Fruit fly (Drosophila melanogaster) whole organism, embryonic: ENCODE measurements around the gene Nrd1.
A peak's percentile ranks its signal among the peaks of the same experiment; 100 is the strongest.

Experiments
- Abd-B ChIP-seq: fragments of 200-800 bp; sonication (Bioruptor generic); optimal IDR thresholded peaks from 2 replicates; lab custom pipeline; 2018; ENCODE audit warnings: missing biosample characterization, mild to moderate bottlenecking, missing genetic modification characterization, moderate library complexity
- Awh ChIP-seq: fragments of 200-800 bp; sonication (Bioruptor generic); IDR thresholded peaks from 2 replicates; pipeline ENCODE4, ENCODE4 v1.3.6; 2022; ENCODE audit warnings: missing biosample characterization, missing genetic modification characterization
- B-H1 ChIP-seq: fragments of 200-800 bp; sonication (Bioruptor generic); IDR thresholded peaks from 3 replicates; pipeline ENCODE4 v1.3.6; 2022; ENCODE audit warnings: missing biosample characterization, missing genetic modification characterization
- BEAF-32 ChIP-seq: fragments of 200-800 bp; sonication (Bioruptor generic); optimal IDR thresholded peaks from 3 replicates; lab custom pipeline; 2017; ENCODE audit warnings: missing biosample characterization, missing genetic modification characterization, mild to moderate bottlenecking, moderate library complexity, missing genetic modification reagents
- BtbVII ChIP-seq: fragments of 200-800 bp; sonication (Bioruptor generic); optimal IDR thresholded peaks from 3 replicates; lab custom pipeline; 2017; ENCODE audit warnings: missing biosample characterization, mild to moderate bottlenecking, missing genetic modification characterization
- CG13296 ChIP-seq: fragments of 200-800 bp; sonication (Bioruptor generic); optimal IDR thresholded peaks from 3 replicates; lab custom pipeline; 2018; ENCODE audit warnings: missing biosample characterization, mild to moderate bottlenecking, missing genetic modification characterization
- CG14667 ChIP-seq: fragments of 200-800 bp; sonication (Bioruptor generic); IDR thresholded peaks from 2 replicates; pipeline ENCODE4 v1.3.6; 2022; ENCODE audit warnings: missing biosample characterization, missing genetic modification characterization
- CG14860 ChIP-seq: fragments of 200-800 bp; sonication (Bioruptor generic); IDR thresholded peaks from 3 replicates; pipeline ENCODE4 v1.3.6; 2022; ENCODE audit warnings: missing biosample characterization, missing genetic modification characterization; ENCODE audit not compliant: partially characterized antibody
- CG14965 ChIP-seq: fragments of 200-800 bp; sonication (Bioruptor generic); optimal IDR thresholded peaks from 2 replicates; lab custom pipeline; 2016; ENCODE audit warnings: missing biosample characterization, missing genetic modification characterization, borderline replicate concordance
- CG15696 ChIP-seq: fragments of 200-800 bp; sonication (Bioruptor generic); optimal IDR thresholded peaks from 2 replicates; lab custom pipeline; 2019; ENCODE audit warnings: missing biosample characterization, mild to moderate bottlenecking, missing genetic modification characterization, moderate library complexity
- CG1647 ChIP-seq: fragments of 200-800 bp; sonication (Bioruptor generic); optimal IDR thresholded peaks from 3 replicates; lab custom pipeline; 2016; ENCODE audit warnings: missing biosample characterization, missing genetic modification characterization
- CG16863 ChIP-seq: fragments of 200-800 bp; sonication (Bioruptor generic); optimal IDR thresholded peaks from 3 replicates; lab custom pipeline; 2016; ENCODE audit warnings: missing biosample characterization, missing genetic modification characterization
- CG17568 ChIP-seq: fragments of 200-800 bp; sonication (Bioruptor generic); optimal IDR thresholded peaks from 2 replicates; lab custom pipeline; 2018; ENCODE audit warnings: missing biosample characterization, mild to moderate bottlenecking, missing genetic modification characterization, moderate library complexity
- CG17802 ChIP-seq: fragments of 200-800 bp; sonication (Bioruptor generic); optimal IDR thresholded peaks from 2 replicates; lab custom pipeline; 2018; ENCODE audit warnings: missing biosample characterization, mild to moderate bottlenecking, missing genetic modification characterization, moderate library complexity
- CG18599 ChIP-seq: fragments of 200-800 bp; sonication (Bioruptor generic); optimal IDR thresholded peaks from 3 replicates; lab custom pipeline; 2017; ENCODE audit warnings: missing biosample characterization, missing genetic modification characterization, mild to moderate bottlenecking, moderate library complexity, missing genetic modification reagents
- CG2202 ChIP-seq: fragments of 200-800 bp; sonication (Bioruptor generic); optimal IDR thresholded peaks from 2 replicates; lab custom pipeline; 2018; ENCODE audit warnings: missing biosample characterization, mild to moderate bottlenecking, missing genetic modification characterization
- CG2678 ChIP-seq: fragments of 200-800 bp; sonication (Bioruptor generic); optimal IDR thresholded peaks from 3 replicates; lab custom pipeline; 2019; ENCODE audit warnings: missing biosample characterization, mild to moderate bottlenecking, missing genetic modification characterization, moderate library complexity
- CG6791 ChIP-seq: fragments of 200-800 bp; sonication (Bioruptor generic); IDR thresholded peaks from 3 replicates; pipeline ENCODE4 v1.3.6; 2022; ENCODE audit warnings: missing biosample characterization, missing genetic modification characterization; ENCODE audit not compliant: partially characterized antibody
- CG7987 ChIP-seq: fragments of 200-800 bp; sonication (Bioruptor generic); optimal IDR thresholded peaks from 2 replicates; lab custom pipeline; 2018; ENCODE audit warnings: missing biosample characterization, mild to moderate bottlenecking, missing genetic modification characterization, moderate library complexity
- CG8359 ChIP-seq: fragments of 200-800 bp; sonication (Bioruptor generic); optimal IDR thresholded peaks from 2 replicates; lab custom pipeline; 2017; ENCODE audit warnings: missing biosample characterization, mild to moderate bottlenecking, missing genetic modification characterization, borderline replicate concordance
- CG8388 ChIP-seq: fragments of 200-800 bp; sonication (Bioruptor generic); optimal IDR thresholded peaks from 2 replicates; lab custom pipeline; 2019; ENCODE audit warnings: missing biosample characterization, mild to moderate bottlenecking, missing genetic modification characterization, moderate library complexity
- CG9797 ChIP-seq: fragments of 200-800 bp; sonication (Bioruptor generic); optimal IDR thresholded peaks from 3 replicates; lab custom pipeline; 2018; ENCODE audit warnings: missing biosample characterization, mild to moderate bottlenecking, missing genetic modification characterization
- CTCF ChIP-seq: fragments of 200-800 bp; sonication (Bioruptor generic); optimal IDR thresholded peaks from 2 replicates; lab custom pipeline; 2017; ENCODE audit warnings: missing biosample characterization, mild to moderate bottlenecking, missing genetic modification characterization, moderate library complexity
- CoRest ChIP-seq: fragments of 200-800 bp; sonication (Bioruptor generic); optimal IDR thresholded peaks from 3 replicates; lab custom pipeline; 2018; ENCODE audit warnings: missing biosample characterization, mild to moderate bottlenecking, missing genetic modification characterization, moderate library complexity
- Dip2 ChIP-seq: fragments of 200-800 bp; sonication (Bioruptor generic); IDR thresholded peaks from 2 replicates; pipeline ENCODE4 v1.3.6; 2022; ENCODE audit warnings: missing biosample characterization, missing genetic modification characterization
- Ets65A ChIP-seq: fragments of 200-800 bp; sonication (Bioruptor generic); peaks from one replicate; lab custom pipeline; 2016; ENCODE audit warnings: missing biosample characterization, missing genetic modification characterization
- Fer2 ChIP-seq: fragments of 200-800 bp; sonication (Bioruptor generic); optimal IDR thresholded peaks from 2 replicates; lab custom pipeline; 2018; ENCODE audit warnings: missing biosample characterization, mild to moderate bottlenecking, missing genetic modification characterization, moderate library complexity
- HLH3B ChIP-seq: fragments of 200-800 bp; sonication (Bioruptor generic); IDR thresholded peaks from 2 replicates; pipeline ENCODE4 v1.3.6; 2022; ENCODE audit warnings: missing biosample characterization, missing genetic modification characterization
- Hr3 ChIP-seq: fragments of 200-800 bp; sonication (Bioruptor generic); optimal IDR thresholded peaks from 3 replicates; lab custom pipeline; 2016; ENCODE audit warnings: missing biosample characterization, missing genetic modification characterization
- Lpt ChIP-seq: fragments of >200 bp; optimal IDR thresholded peaks from 2 replicates; lab custom pipeline; 2018; ENCODE audit warnings: missing biosample characterization, missing genetic modification characterization
- Nf-YB ChIP-seq: fragments of 200-800 bp; sonication (Bioruptor generic); optimal IDR thresholded peaks from 3 replicates; lab custom pipeline; 2019; ENCODE audit warnings: missing biosample characterization, mild to moderate bottlenecking, missing genetic modification characterization, moderate library complexity
- Ravus ChIP-seq: fragments of 200-800 bp; sonication (Bioruptor generic); IDR thresholded peaks from 2 replicates; pipeline ENCODE4 v1.3.6; 2022; ENCODE audit warnings: missing biosample characterization, missing genetic modification characterization
- Taf1 ChIP-seq: fragments of 200-800 bp; sonication (Bioruptor generic); IDR thresholded peaks from 2 replicates; pipeline ENCODE4 v1.3.6; 2022; ENCODE audit warnings: missing biosample characterization, missing genetic modification characterization
- Tbp ChIP-seq: fragments of >200 bp; optimal IDR thresholded peaks from 2 replicates; lab custom pipeline; 2018; ENCODE audit warnings: missing biosample characterization, missing genetic modification characterization
- Xbp1 ChIP-seq: fragments of 200-800 bp; sonication (Bioruptor generic); optimal IDR thresholded peaks from 3 replicates; lab custom pipeline; 2016; ENCODE audit warnings: missing biosample characterization, mild to moderate bottlenecking, missing genetic modification characterization
- amos ChIP-seq: fragments of 200-800 bp; sonication (Bioruptor generic); IDR thresholded peaks from 2 replicates; pipeline ENCODE4 v1.3.6; 2022; ENCODE audit warnings: missing biosample characterization, missing genetic modification characterization; ENCODE audit not compliant: partially characterized antibody
- aop ChIP-seq: fragments of 200-800 bp; sonication (Bioruptor generic); IDR thresholded peaks from 2 replicates; pipeline ENCODE4 v1.3.6; 2022; ENCODE audit warnings: missing biosample characterization, missing genetic modification characterization
- ase ChIP-seq: fragments of 200-800 bp; sonication (Bioruptor generic); IDR thresholded peaks from 3 replicates; pipeline ENCODE4 v1.3.6; 2022; ENCODE audit warnings: missing biosample characterization, missing genetic modification characterization
- br ChIP-seq: fragments of >200 bp; optimal IDR thresholded peaks from 2 replicates; lab custom pipeline; 2017
- cad ChIP-seq: fragments of >200 bp; optimal IDR thresholded peaks from 2 replicates; lab custom pipeline; 2017; ENCODE audit warnings: missing biosample characterization, missing genetic modification characterization
- exex ChIP-seq: fragments of 200-800 bp; sonication (Bioruptor generic); optimal IDR thresholded peaks from 4 replicates; lab custom pipeline; 2018; ENCODE audit warnings: missing biosample characterization, mild to moderate bottlenecking, missing genetic modification characterization, moderate library complexity
- fd102C ChIP-seq: fragments of 200-800 bp; sonication (Bioruptor generic); optimal IDR thresholded peaks from 2 replicates; lab custom pipeline; 2018; ENCODE audit warnings: missing biosample characterization, mild to moderate bottlenecking, missing genetic modification characterization, moderate library complexity
- fd3F ChIP-seq: fragments of 200-800 bp; sonication (Bioruptor generic); optimal IDR thresholded peaks from 2 replicates; lab custom pipeline; 2018; ENCODE audit warnings: missing biosample characterization, mild to moderate bottlenecking, missing genetic modification characterization, moderate library complexity
- fu2 ChIP-seq: fragments of 200-800 bp; sonication (Bioruptor generic); optimal IDR thresholded peaks from 2 replicates; lab custom pipeline; 2016; ENCODE audit warnings: missing biosample characterization, missing genetic modification characterization
- grn ChIP-seq: fragments of 200-800 bp; sonication (Bioruptor generic); optimal IDR thresholded peaks from 3 replicates; lab custom pipeline; 2017; ENCODE audit warnings: missing biosample characterization, missing genetic modification characterization
- hth ChIP-seq: fragments of >200 bp; optimal IDR thresholded peaks from 2 replicates; lab custom pipeline; 2017; ENCODE audit warnings: inconsistent platforms
- ind ChIP-seq: fragments of 200-800 bp; sonication (Bioruptor generic); optimal IDR thresholded peaks from 3 replicates; lab custom pipeline; 2016; ENCODE audit warnings: missing biosample characterization, missing genetic modification characterization
- jumu ChIP-seq: fragments of 200-800 bp; sonication (Bioruptor generic); optimal IDR thresholded peaks from 3 replicates; lab custom pipeline; 2016; ENCODE audit warnings: missing biosample characterization, missing genetic modification characterization
- kni ChIP-seq: fragments of 200-800 bp; sonication (Bioruptor generic); optimal IDR thresholded peaks from 3 replicates; lab custom pipeline; 2017; ENCODE audit warnings: mild to moderate bottlenecking, missing biosample characterization, missing genetic modification reagents, missing genetic modification characterization
- odd ChIP-seq: fragments of 200-800 bp; sonication (Bioruptor generic); optimal IDR thresholded peaks from 2 replicates; lab custom pipeline; 2017; ENCODE audit warnings: missing biosample characterization, mild to moderate bottlenecking, missing genetic modification characterization
- pho ChIP-seq: fragments of 200-800 bp; sonication (Bioruptor generic); optimal IDR thresholded peaks from 2 replicates; lab custom pipeline; 2016; ENCODE audit warnings: missing biosample characterization, missing genetic modification characterization
- salm ChIP-seq: fragments of 200-800 bp; sonication (Bioruptor generic); optimal IDR thresholded peaks from 2 replicates; lab custom pipeline; 2018; ENCODE audit warnings: missing biosample characterization, mild to moderate bottlenecking, missing genetic modification characterization
- seq ChIP-seq: fragments of 200-800 bp; sonication (Bioruptor generic); IDR thresholded peaks from 2 replicates; pipeline ENCODE4 v1.3.6; 2022; ENCODE audit warnings: missing biosample characterization, missing genetic modification characterization
- sqz ChIP-seq: fragments of 200-800 bp; sonication (Bioruptor generic); optimal IDR thresholded peaks from 3 replicates; lab custom pipeline; 2018; ENCODE audit warnings: missing biosample characterization, mild to moderate bottlenecking, missing genetic modification characterization

Gene Nrd1

DNA sequence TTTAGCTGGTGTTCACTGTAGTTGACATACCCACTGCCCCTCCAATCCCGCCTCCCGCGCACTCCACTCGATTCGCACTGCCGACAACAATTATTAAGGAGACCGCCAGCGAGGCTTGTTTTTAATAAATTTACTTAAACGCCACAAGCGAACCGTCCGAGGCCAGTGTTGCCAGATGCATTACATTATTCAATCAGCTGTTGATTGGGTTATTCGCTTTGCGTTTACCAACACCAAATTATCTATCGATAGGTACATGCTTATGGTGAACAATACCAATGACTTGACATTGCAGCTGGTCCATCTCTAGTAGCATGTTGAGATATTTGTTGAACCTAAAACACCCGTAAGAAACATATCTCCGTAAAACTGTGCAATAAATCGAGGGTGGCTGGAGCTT lies 18.3 kb upstream of the Nrd1 start, which contains the start of the genes CG10353 and SelG (continued):
- TF ChIP-seq CoRest (tag; lab: Kevin White, UChicago) (peak; percentile 0), CG2202 (tag; lab: Kevin White, UChicago) (no peak), Fer2 (tag; lab: Kevin White, UChicago) (no peak), CG16863 (peak; percentile 10), B-H1 (GFP tag; lab: Robert Waterston, UW) (no peak), CG9797 (GFP tag; lab: Kevin White, UChicago) (peak; percentile 29), CG13296 (GFP tag; lab: Kevin White, UChicago) (peak; percentile 20), CG1647 (GFP tag; lab: Kevin White, UChicago) (peak; percentile 38), CG14965 (GFP tag; lab: Kevin White, UChicago) (no peak), seq (GFP tag; lab: Robert Waterston, UW) (no peak), cad (GFP tag; lab: Kevin White, UChicago) (no peak), fd3F (no peak), CG6791 (peak; percentile 87), CG7987 (peak; percentile 45), Abd-B (GFP tag; lab: Kevin White, UChicago) (no peak), Hr3 (GFP tag; lab: Kevin White, UChicago) (peak; percentile 11), Xbp1 (peak; percentile 42), ind (GFP tag; lab: Kevin White, UChicago) (peak; percentile 34), Dip2 (no peak), Awh (GFP tag; lab: Robert Waterston, UW) (no peak), ase (GFP tag; lab: Robert Waterston, UW) (no peak), kni (GFP tag; lab: Kevin White, UChicago) (no peak), CTCF (GFP tag; lab: Kevin White, UChicago) (peak; percentile 11), Lpt (no peak), fu2 (no peak), aop (GFP tag; lab: Robert Waterston, UW) (no peak), grn (GFP tag; lab: Kevin White, UChicago) (no peak), CG17568 (no peak), CG15696 (tag; lab: Kevin White, UChicago) (no peak), Tbp (no peak), exex (tag; lab: Kevin White, UChicago) (peak; percentile 11), CG17802 (no peak), Ravus (GFP tag; lab: Robert Waterston, UW) (no peak), jumu (GFP tag; lab: Kevin White, UChicago) (peak; percentile 36)

- TF ChIP-seq HLH3B (GFP tag; lab: Robert Waterston, UW), result peak; percentile 10; the same call in 1 of the 2 replicates
- TF ChIP-seq pho (GFP tag; lab: Kevin White, UChicago), result no peak
- no peak for TF ChIP-seq CG15696 (tag; lab: Kevin White, UChicago)
- TF ChIP-seq Nf-YB, result no peak
- no peak for TF ChIP-seq BEAF-32 (GFP tag; lab: Kevin White, UChicago)
- no peak for TF ChIP-seq br (lab: Kevin White, UChicago)
- no peak for TF ChIP-seq Taf1 (GFP tag; lab: Robert Waterston, UW)
- TF ChIP-seq salm (tag; lab: Kevin White, UChicago), result peak; percentile 16
- peak; percentile 12 for TF ChIP-seq sqz (GFP tag; lab: Kevin White, UChicago)
- no peak for TF ChIP-seq CG8359
- TF ChIP-seq fd102C (GFP tag; lab: Kevin White, UChicago), result no peak
- peak; percentile 70 for TF ChIP-seq CG2678 (tag; lab: Kevin White, UChicago)
- TF ChIP-seq Ets65A (GFP tag; lab: Kevin White, UChicago), result no peak
- no peak for TF ChIP-seq CG14667 (GFP tag; lab: Robert Waterston, UW)
- peak; percentile 17 for TF ChIP-seq CG8388 (GFP tag; lab: Kevin White, UChicago)
- peak; percentile 62 for TF ChIP-seq BtbVII (GFP tag; lab: Kevin White, UChicago)
- TF ChIP-seq hth, result no peak
- peak; percentile 26; the same call in 1 of the 2 replicates for TF ChIP-seq amos (GFP tag; lab: Robert Waterston, UW)
- TF ChIP-seq odd (GFP tag; lab: Kevin White, UChicago), result peak; percentile 30
- TF ChIP-seq CG18599 (GFP tag; lab: Kevin White, UChicago), result peak; percentile 57
- TF ChIP-seq CG14860 (GFP tag; lab: Robert Waterston, UW), result no peak
These were observed 16.7 kb upstream of the Nrd1 start for dm6 chrX:11885356-11885755.
